Worm (Caenorhabditis elegans) whole organism, midembryonic: ENCODE measurements around the gene des-2.

Source experiments
- klf-2 ChIP-seq: fragments of 200-800 bp; sonication (Bioruptor generic); conservative IDR thresholded peaks from 2 replicates; pipeline ENCODE4 v1.3.6; 2022; ENCODE audit warnings: missing genetic modification reagents, missing genetic modification characterization, missing compliant biosample characterization
- med-1 ChIP-seq: sonication (generic microtip); optimal IDR thresholded peaks from 2 replicates; lab custom pipeline; 2017; ENCODE audit warnings: missing genetic modification characterization, mild to moderate bottlenecking, missing compliant biosample characterization, antibody characterized with exemption, missing genetic modification reagents; ENCODE audit not compliant: insufficient read depth
- ref-1 ChIP-seq: fragments of 200-800 bp; sonication (Bioruptor generic); conservative IDR thresholded peaks from 2 replicates; pipeline ENCODE4 v1.3.6; 2022; ENCODE audit warnings: missing genetic modification reagents, missing genetic modification characterization, missing compliant biosample characterization
- tab-1 ChIP-seq: fragments of 200-800 bp; sonication (Bioruptor generic); IDR thresholded peaks from 2 replicates; pipeline ENCODE4 v1.3.6; 2022; ENCODE audit warnings: missing genetic modification characterization, missing compliant biosample characterization
- ztf-23 ChIP-seq: fragments of 200-800 bp; sonication (Bioruptor generic); IDR thresholded peaks from 2 replicates; pipeline ENCODE4 v1.3.6; 2022; ENCODE audit warnings: missing genetic modification reagents, missing genetic modification characterization, missing compliant biosample characterization

DNA sequence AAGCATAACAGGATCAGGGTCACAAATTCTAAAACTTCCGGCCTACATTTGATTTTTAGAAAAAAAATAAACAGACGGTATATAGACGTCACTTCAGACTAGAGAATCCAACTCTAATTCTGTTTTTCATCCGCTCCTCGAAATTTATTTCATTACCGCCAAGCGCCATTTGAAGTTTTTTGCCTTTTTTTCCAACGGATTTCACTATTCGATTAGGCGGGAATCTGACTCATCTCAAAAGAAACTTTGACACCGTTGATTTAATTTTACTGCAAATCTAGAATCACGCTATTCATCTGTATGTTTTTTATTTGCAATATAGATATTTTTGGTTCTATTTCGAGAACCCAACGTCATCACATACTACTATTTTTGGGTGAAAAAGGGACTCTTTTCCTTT, 9.3 kb upstream of the des-2 start:
- no peak for TF ChIP-seq ref-1 (GFP tag; lab: Robert Waterston, UW)
- no peak for TF ChIP-seq tab-1 (GFP tag; lab: Robert Waterston, UW)
- no peak for TF ChIP-seq med-1 (GFP tag; lab: Kevin White, UChicago)
- no peak for TF ChIP-seq ztf-23 (GFP tag; lab: Robert Waterston, UW)
- TF ChIP-seq klf-2, result no peak
